Worm (Caenorhabditis elegans) whole organism, L1 larva: ENCODE data around the gene srt-32.

Source experiments
- alr-1 ChIP-seq: fragments of 200-800 bp; sonication (Bioruptor generic); optimal IDR thresholded peaks from 2 replicates; lab custom pipeline; 2018; ENCODE audit warnings: borderline replicate concordance, mild to moderate bottlenecking, missing genetic modification characterization, missing compliant biosample characterization
- lsy-2 ChIP-seq, 2 experiments: fragments of 150-350 bp; optimal IDR thresholded peaks; 2 replicates each; lab custom pipeline; 2014; ENCODE audit warnings: missing biosample characterization in 2 of 2, missing genetic modification characterization in 2 of 2
- mdl-1 ChIP-seq, 2 experiments: fragments of 150-350 bp; optimal IDR thresholded peaks; 2 replicates each; lab custom pipeline; 2014 to 2017; ENCODE audit warnings: missing biosample characterization in 2 of 2, missing genetic modification characterization in 2 of 2, inconsistent platforms in 1 of 2
- nhr-47 ChIP-seq: sonication (generic microtip); optimal IDR thresholded peaks from 2 replicates; lab custom pipeline; 2016; ENCODE audit warnings: mild to moderate bottlenecking, missing genetic modification characterization, moderate library complexity, missing compliant biosample characterization
- unc-130 ChIP-seq: fragments of 150-350 bp; optimal IDR thresholded peaks from 2 replicates; lab custom pipeline; 2017; ENCODE audit warnings: missing biosample characterization, missing genetic modification characterization, inconsistent platforms

- TF ChIP-seq mdl-1 (tag; optimal IDR thresholded peaks at IDR 0.05; lab: Kevin White, UChicago) (no peak), unc-130 (no peak), alr-1 (no peak), nhr-47 (tag; lab: Kevin White, UChicago) (no peak), lsy-2 (tag; optimal IDR thresholded peaks at IDR 0.05; lab: Kevin White, UChicago) (no peak)
Measured at ce11 chrV:14546569-14546968, 12.8 kb upstream of the srt-32 start, which contains the start of gene C53A5.13.
